Worm (Caenorhabditis elegans): ENCODE results near the gene tin-9.2.

DNA sequence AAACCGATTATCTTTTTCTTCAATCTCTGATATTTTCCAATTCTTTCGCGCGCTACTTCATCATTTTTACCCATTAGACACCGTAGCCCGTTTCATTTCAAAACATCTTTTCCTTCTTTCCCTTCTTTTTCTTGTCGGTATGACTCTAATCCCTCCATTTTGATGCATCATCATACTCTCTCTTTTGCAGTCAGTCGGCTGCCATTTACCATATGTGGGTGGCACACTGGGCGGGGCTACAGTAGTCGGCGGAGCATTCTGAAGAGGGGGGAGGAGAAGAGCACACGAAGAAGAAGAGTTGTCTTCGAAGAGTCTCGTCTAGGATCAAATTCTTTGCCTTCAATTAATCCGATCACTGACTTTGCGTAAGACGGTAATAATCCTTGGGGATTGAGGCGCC is 20.0 kb downstream of the tin-9.2 start, which contains the start of gene unc-30:
- TF ChIP-seq tbx-2 (tag; optimal IDR thresholded peaks at IDR 0.05) (no peak), sea-2 (GFP tag; optimal IDR thresholded peaks at IDR 0.05) (no peak), nhr-11 (tag; optimal IDR thresholded peaks at IDR 0.05) (no peak), snpc-4 (tag; optimal IDR thresholded peaks at IDR 0.05) (no peak), aly-2 (tag; optimal IDR thresholded peaks at IDR 0.05) (no peak), nhr-12 (tag; optimal IDR thresholded peaks at IDR 0.05) (no peak), ZK546.5 (tag; optimal IDR thresholded peaks at IDR 0.05) (no peak), pha-4 (tag; optimal IDR thresholded peaks at IDR 0.05) (no peak), ceh-9 (tag; optimal IDR thresholded peaks at IDR 0.05) (no peak), nhr-76 (tag; optimal IDR thresholded peaks at IDR 0.05) (no peak), nhr-28 (tag; optimal IDR thresholded peaks at IDR 0.05) (no peak), ceh-82 (tag; optimal IDR thresholded peaks at IDR 0.05) (no peak), fkh-2 (tag; optimal IDR thresholded peaks at IDR 0.05) (no peak), nhr-237 (tag; optimal IDR thresholded peaks at IDR 0.05) (no peak)
